Fruit fly (Drosophila melanogaster): ENCODE measurements around the gene Oga.

Oga gene

DNA sequence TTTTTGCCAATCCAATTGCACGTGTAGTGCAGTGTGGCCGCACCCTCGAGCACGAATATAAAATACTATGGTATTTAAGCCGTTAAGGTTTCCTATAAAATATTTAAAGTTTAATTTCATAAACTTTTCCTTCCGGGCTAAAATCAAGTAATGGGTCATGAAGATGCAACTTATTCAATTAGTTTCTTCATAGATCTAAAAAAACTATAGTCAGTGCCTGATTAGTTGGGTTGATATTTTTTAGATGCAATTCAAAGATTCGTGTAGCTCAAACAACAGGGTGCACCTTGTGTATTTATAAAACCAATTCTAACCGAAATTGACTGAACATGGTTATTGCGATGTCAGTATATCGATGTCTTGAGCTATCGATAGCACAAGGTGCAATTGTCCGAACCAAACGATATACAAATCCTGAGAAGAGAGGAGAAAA lies at the start of gene Oga, which contains the start of gene Smyd5:
Gene Oga, plus strand, starts transcription at position 345 of the 433 bp plus-strand sequence.
Gene Smyd5, minus strand, starts transcription at position 59 of the 433 bp plus-strand sequence.
- TF ChIP-seq CG34367 (tag; optimal IDR thresholded peaks at IDR 0.05) = no peak
- peak; percentile 0 for TF ChIP-seq Snoo (tag; optimal IDR thresholded peaks at IDR 0.05)
- TF ChIP-seq CG4496 (GFP tag; IDR thresholded peaks at IDR 0.05) = 0 out of 3 replicates have a peak, but pooled peaks have one; percentile 26
- TF ChIP-seq CG8159 (tag; optimal IDR thresholded peaks at IDR 0.05) = no peak
- TF ChIP-seq gl (tag; optimal IDR thresholded peaks at IDR 0.05) = no peak
- peak; percentile 8 for TF ChIP-seq CG15710 (tag; optimal IDR thresholded peaks at IDR 0.05)

- TF ChIP-seq gl (tag; optimal IDR thresholded peaks at IDR 0.05) (no peak), CG4496 (GFP tag; IDR thresholded peaks at IDR 0.05) (peak; percentile 55; the same call in 1 of the 3 replicates), CG15710 (tag; optimal IDR thresholded peaks at IDR 0.05) (no peak), CG34367 (tag; optimal IDR thresholded peaks at IDR 0.05) (no peak), CG32121 (GFP tag; IDR thresholded peaks at IDR 0.05) (0 out of 2 replicates have a peak, but pooled peaks have one; percentile 41), Ets98B (GFP tag; IDR thresholded peaks at IDR 0.05) (0 out of 2 replicates have a peak, but pooled peaks have one; percentile 13)
Measured at dm6 chr3R:21169525-21170149, 49.2 kb upstream of the Oga start.

DNA sequence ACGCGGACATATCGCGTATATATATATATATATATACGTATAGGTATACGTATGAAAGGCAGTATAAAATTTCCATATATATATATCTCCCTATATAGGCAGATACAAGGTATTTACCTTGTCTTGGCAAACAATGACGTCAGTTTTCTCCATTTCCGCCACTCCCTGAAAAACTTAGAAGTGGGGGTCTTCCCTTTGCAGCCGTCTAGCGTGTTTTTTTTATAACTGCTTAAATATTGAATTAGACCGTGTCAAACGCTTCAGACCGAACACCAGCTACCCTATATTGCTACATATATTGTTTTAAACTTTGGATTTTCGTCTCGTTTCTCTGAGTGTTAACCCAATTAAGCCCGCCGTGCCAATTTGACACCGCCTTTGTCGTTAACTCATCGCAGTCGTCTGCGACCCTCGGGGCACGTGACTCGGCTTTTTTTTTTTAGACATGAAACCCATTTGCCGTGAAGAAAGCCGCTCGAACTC lies 42.2 kb upstream of the Oga start:
- no peak for TF ChIP-seq CG14655 (GFP tag; optimal IDR thresholded peaks at IDR 0.05)
- TF ChIP-seq Pif1A (GFP tag; optimal IDR thresholded peaks at IDR 0.05) = peak; percentile 31

- TF ChIP-seq D1 (tag; optimal IDR thresholded peaks at IDR 0.05) (peak; percentile 45), CG13204 (GFP tag; optimal IDR thresholded peaks at IDR 0.05) (no peak)
Measured at dm6 chr3R:21179592-21180390, 39.1 kb upstream of the Oga start.

DNA sequence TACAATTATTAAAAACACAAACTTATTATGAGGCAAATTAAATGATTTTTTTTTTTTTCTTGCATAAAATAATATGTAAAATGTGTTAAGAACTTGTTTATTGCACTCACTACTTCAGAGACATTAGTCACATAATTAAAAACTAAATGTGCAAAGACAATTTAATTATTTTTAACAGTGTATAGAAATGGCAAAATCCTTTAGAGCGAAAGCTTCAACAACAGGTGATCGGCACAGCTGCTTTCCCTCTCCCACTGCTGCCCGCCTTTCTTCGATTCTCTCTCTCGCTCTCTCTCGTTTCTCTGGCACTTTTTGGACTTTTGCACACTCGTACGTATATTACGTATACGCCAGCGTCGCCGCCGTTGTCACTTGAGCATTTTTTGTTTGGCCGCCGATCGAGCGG lies 38.5 kb upstream of the Oga start:
- TF ChIP-seq Ets98B (GFP tag; IDR thresholded peaks at IDR 0.05) (no peak; the same call in 1 of the 2 replicates), gl (tag; optimal IDR thresholded peaks at IDR 0.05) (no peak), CG13204 (GFP tag; optimal IDR thresholded peaks at IDR 0.05) (no peak), CG8301 (tag; optimal IDR thresholded peaks at IDR 0.05) (no peak), CG32121 (GFP tag; IDR thresholded peaks at IDR 0.05) (no peak), CG4496 (GFP tag; IDR thresholded peaks at IDR 0.05) (peak; percentile 36; the same call in 1 of the 3 replicates), fd96Ca (GFP tag; IDR thresholded peaks at IDR 0.05) (no peak)

DNA sequence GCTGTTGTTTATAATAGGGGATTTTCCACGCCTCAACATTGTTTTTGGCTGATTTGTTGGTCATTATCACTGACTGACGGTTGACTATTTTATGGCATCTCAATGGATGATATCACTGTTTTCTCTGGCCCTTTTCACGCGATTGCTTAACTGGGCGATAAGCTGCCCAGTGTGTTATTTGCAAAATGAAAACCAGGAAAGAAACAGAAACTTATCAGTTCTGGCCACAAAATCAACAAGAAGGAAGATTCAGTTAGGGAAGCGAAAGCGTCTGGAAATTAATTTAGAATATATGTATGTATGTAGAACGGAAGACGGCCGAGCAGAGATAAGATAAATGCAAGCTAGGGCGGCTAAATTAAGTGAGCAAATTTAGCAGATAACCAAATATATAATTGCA lies 36.9 kb upstream of the Oga start:
- TF ChIP-seq CG8159 (tag; optimal IDR thresholded peaks at IDR 0.05) (no peak), gl (tag; optimal IDR thresholded peaks at IDR 0.05) (no peak), CG8301 (tag; optimal IDR thresholded peaks at IDR 0.05) (no peak), D1 (tag; optimal IDR thresholded peaks at IDR 0.05) (no peak), Pif1B (GFP tag; optimal IDR thresholded peaks at IDR 0.05) (no peak), CG4496 (GFP tag; IDR thresholded peaks at IDR 0.05) (no peak), EcR (GFP tag; optimal IDR thresholded peaks at IDR 0.05) (no peak), CG17806 (tag; optimal IDR thresholded peaks at IDR 0.05) (no peak), CG14655 (GFP tag; optimal IDR thresholded peaks at IDR 0.05) (no peak), fd96Ca (GFP tag; IDR thresholded peaks at IDR 0.05) (no peak), CG13204 (GFP tag; optimal IDR thresholded peaks at IDR 0.05) (no peak), CG12605 (GFP tag; IDR thresholded peaks at IDR 0.05) (no peak), CG32121 (GFP tag; IDR thresholded peaks at IDR 0.05) (no peak), CG34367 (tag; optimal IDR thresholded peaks at IDR 0.05) (no peak), rn (GFP tag; IDR thresholded peaks at IDR 0.05) (no peak), CG9948 (tag; optimal IDR thresholded peaks at IDR 0.05) (no peak), CG10348 (GFP tag; IDR thresholded peaks at IDR 0.05) (no peak)

DNA sequence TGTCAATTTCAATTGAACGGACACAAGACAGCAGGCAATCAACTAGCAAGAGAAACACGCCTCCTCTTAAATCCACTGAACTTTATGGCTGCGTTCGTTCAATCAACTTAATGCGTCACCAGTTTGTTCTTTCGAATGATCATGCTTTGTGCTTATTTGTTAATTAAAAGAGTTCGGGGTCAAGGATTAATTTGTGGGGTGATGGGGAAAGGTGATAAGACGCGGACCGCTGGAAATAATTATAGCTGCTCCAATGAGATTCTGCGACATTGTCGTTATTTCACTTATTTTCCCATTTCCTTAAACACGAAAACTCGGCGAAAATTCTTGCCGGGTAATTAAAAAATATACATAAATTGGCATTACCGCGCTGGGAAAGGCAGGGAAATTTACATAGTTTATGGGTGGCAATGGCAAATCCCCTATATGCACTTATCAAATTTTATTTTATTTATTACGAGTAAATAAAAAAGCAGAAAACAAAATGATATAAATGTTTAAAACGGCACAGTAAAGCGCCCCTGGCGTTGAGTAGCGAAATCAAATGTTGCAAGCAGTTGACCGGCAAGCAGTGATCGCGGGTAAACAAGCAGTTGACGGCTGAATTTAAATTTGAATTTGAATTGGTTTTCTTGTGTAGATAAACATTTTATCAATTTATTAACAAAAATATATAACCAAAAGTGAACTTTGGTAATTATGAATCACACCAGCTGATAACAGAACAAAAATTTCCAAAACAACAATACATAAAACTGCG lies 34.3 kb upstream of the Oga start:
- TF ChIP-seq CG8301 (tag; optimal IDR thresholded peaks at IDR 0.05) (peak; percentile 22), Ets98B (GFP tag; IDR thresholded peaks at IDR 0.05) (peak; percentile 43; the same call in 1 of the 2 replicates), EcR (GFP tag; optimal IDR thresholded peaks at IDR 0.05) (peak; percentile 66), Pif1A (GFP tag; optimal IDR thresholded peaks at IDR 0.05) (no peak), CG14655 (GFP tag; optimal IDR thresholded peaks at IDR 0.05) (peak; percentile 35), Snoo (tag; optimal IDR thresholded peaks at IDR 0.05) (peak; percentile 28), CG8159 (tag; optimal IDR thresholded peaks at IDR 0.05) (peak; percentile 25), CG34367 (tag; optimal IDR thresholded peaks at IDR 0.05) (no peak), CG13204 (GFP tag; optimal IDR thresholded peaks at IDR 0.05) (no peak), CG15710 (tag; optimal IDR thresholded peaks at IDR 0.05) (peak; percentile 10), CG12605 (GFP tag; IDR thresholded peaks at IDR 0.05) (no peak; the same call in 1 of the 2 replicates), CG4496 (GFP tag; IDR thresholded peaks at IDR 0.05) (peak; percentile 63; the same call in 2 of the 3 replicates), CG10348 (GFP tag; IDR thresholded peaks at IDR 0.05) (no peak), D1 (tag; optimal IDR thresholded peaks at IDR 0.05) (peak; percentile 95), rn (GFP tag; IDR thresholded peaks at IDR 0.05) (no peak), CG9948 (tag; optimal IDR thresholded peaks at IDR 0.05) (no peak), Pif1B (GFP tag; optimal IDR thresholded peaks at IDR 0.05) (no peak), CG17806 (tag; optimal IDR thresholded peaks at IDR 0.05) (peak; percentile 26), gl (tag; optimal IDR thresholded peaks at IDR 0.05) (no peak), CG32121 (GFP tag; IDR thresholded peaks at IDR 0.05) (0 out of 2 replicates have a peak, but pooled peaks have one; percentile 18)
